Fruit fly (Drosophila melanogaster) whole organism, pupa: ENCODE data around the gene Sec10.

Experiments used
- CG10348 ChIP-seq: fragments of 200-800 bp; sonication (Bioruptor generic); IDR thresholded peaks from 2 replicates; pipeline ENCODE4 v1.3.6; 2022; ENCODE audit warnings: missing biosample characterization, missing genetic modification characterization
- CG12605 ChIP-seq: fragments of 200-800 bp; sonication (Bioruptor generic); IDR thresholded peaks from 2 replicates; pipeline ENCODE4 v1.3.6; 2022; ENCODE audit warnings: missing biosample characterization, missing genetic modification characterization
- CG13204 ChIP-seq: fragments of 200-800 bp; sonication (Bioruptor generic); optimal IDR thresholded peaks from 2 replicates; lab custom pipeline; 2018; ENCODE audit warnings: missing biosample characterization, mild to moderate bottlenecking, missing genetic modification characterization, moderate library complexity
- CG14655 ChIP-seq: fragments of 200-800 bp; sonication (Bioruptor generic); optimal IDR thresholded peaks from 3 replicates; lab custom pipeline; 2017; ENCODE audit warnings: mild to moderate bottlenecking, missing biosample characterization, missing genetic modification reagents, missing genetic modification characterization
- CG15710 ChIP-seq: fragments of 200-800 bp; sonication (Bioruptor generic); optimal IDR thresholded peaks from 2 replicates; lab custom pipeline; 2018; ENCODE audit warnings: missing biosample characterization, mild to moderate bottlenecking, missing genetic modification characterization, moderate library complexity
- CG17806 ChIP-seq: fragments of 200-800 bp; sonication (Bioruptor generic); optimal IDR thresholded peaks from 2 replicates; lab custom pipeline; 2018; ENCODE audit warnings: missing biosample characterization, mild to moderate bottlenecking, missing genetic modification characterization, moderate library complexity
- CG32121 ChIP-seq: fragments of 200-800 bp; sonication (Bioruptor generic); IDR thresholded peaks from 2 replicates; pipeline ENCODE4 v1.3.6; 2022; ENCODE audit warnings: missing biosample characterization, missing genetic modification characterization
- CG34367 ChIP-seq: fragments of 200-800 bp; sonication (Bioruptor generic); optimal IDR thresholded peaks from 2 replicates; lab custom pipeline; 2018; ENCODE audit warnings: missing biosample characterization, mild to moderate bottlenecking, missing genetic modification characterization
- CG4496 ChIP-seq: fragments of 200-800 bp; sonication (Bioruptor generic); IDR thresholded peaks from 3 replicates; pipeline ENCODE4 v1.3.6; 2022; ENCODE audit warnings: missing biosample characterization, missing genetic modification characterization
- CG8159 ChIP-seq: fragments of 200-800 bp; sonication (Bioruptor generic); optimal IDR thresholded peaks from 3 replicates; lab custom pipeline; 2018; ENCODE audit warnings: missing biosample characterization, mild to moderate bottlenecking, missing genetic modification characterization, moderate library complexity
- CG8301 ChIP-seq: fragments of 200-800 bp; sonication (Bioruptor generic); optimal IDR thresholded peaks from 2 replicates; lab custom pipeline; 2018; ENCODE audit warnings: missing biosample characterization, mild to moderate bottlenecking, missing genetic modification characterization
- CG9948 ChIP-seq: fragments of 200-800 bp; sonication (Bioruptor generic); optimal IDR thresholded peaks from 2 replicates; lab custom pipeline; 2018; ENCODE audit warnings: missing biosample characterization, mild to moderate bottlenecking, missing genetic modification characterization, moderate library complexity
- D1 ChIP-seq: fragments of 200-800 bp; sonication (Bioruptor generic); optimal IDR thresholded peaks from 2 replicates; lab custom pipeline; 2018; ENCODE audit warnings: missing biosample characterization, mild to moderate bottlenecking, missing genetic modification characterization, moderate library complexity
- EcR ChIP-seq: fragments of 200-800 bp; sonication (Bioruptor generic); optimal IDR thresholded peaks from 3 replicates; lab custom pipeline; 2019; ENCODE audit warnings: missing biosample characterization, missing genetic modification characterization, mild to moderate bottlenecking, moderate library complexity, missing genetic modification reagents
- Ets98B ChIP-seq: fragments of 200-800 bp; sonication (Bioruptor generic); IDR thresholded peaks from 2 replicates; pipeline ENCODE4 v1.3.6; 2022; ENCODE audit warnings: missing biosample characterization, missing genetic modification characterization
- Pif1A ChIP-seq: fragments of 200-800 bp; sonication (Bioruptor generic); optimal IDR thresholded peaks from 3 replicates; lab custom pipeline; 2016; ENCODE audit warnings: missing biosample characterization, missing genetic modification characterization
- Pif1B ChIP-seq: fragments of 200-800 bp; sonication (Bioruptor generic); optimal IDR thresholded peaks from 3 replicates; lab custom pipeline; 2016; ENCODE audit warnings: missing biosample characterization, missing genetic modification characterization
- Snoo ChIP-seq: fragments of 200-800 bp; sonication (Bioruptor generic); optimal IDR thresholded peaks from 3 replicates; lab custom pipeline; 2017; ENCODE audit warnings: missing biosample characterization, mild to moderate bottlenecking, missing genetic modification characterization, inconsistent platforms
- fd96Ca ChIP-seq: fragments of 200-800 bp; sonication (Bioruptor generic); IDR thresholded peaks from 3 replicates; pipeline ENCODE4 v1.3.6; 2022; ENCODE audit warnings: missing biosample characterization, missing genetic modification characterization
- gl ChIP-seq: fragments of 200-800 bp; sonication (Bioruptor generic); optimal IDR thresholded peaks from 2 replicates; lab custom pipeline; 2018; ENCODE audit warnings: missing biosample characterization, mild to moderate bottlenecking, missing genetic modification characterization
- rn ChIP-seq: fragments of 200-800 bp; sonication (Bioruptor generic); IDR thresholded peaks from 2 replicates; pipeline ENCODE4 v1.3.6; 2022; ENCODE audit warnings: missing biosample characterization, missing genetic modification characterization

Gene Sec10

dm6 chr3R:24163556-24164022 is 29.0 kb downstream of the Sec10 start, which contains the start of gene Apc2:
Gene Apc2 (plus strand): TSS chr3R:24163966.
- TF ChIP-seq gl (tag; lab: Kevin White, UChicago) (no peak), CG9948 (tag; lab: Kevin White, UChicago) (peak; percentile 10), D1 (no peak), CG12605 (GFP tag; lab: Robert Waterston, UW) (peak; percentile 51; the same call in 1 of the 2 replicates), CG32121 (GFP tag; lab: Robert Waterston, UW) (peak; percentile 66), fd96Ca (GFP tag; lab: Robert Waterston, UW) (no peak), rn (GFP tag; lab: Robert Waterston, UW) (no peak), CG13204 (GFP tag; lab: Kevin White, UChicago) (no peak), CG8301 (tag; lab: Kevin White, UChicago) (peak; percentile 46), CG4496 (GFP tag; lab: Robert Waterston, UW) (peak; percentile 63; the same call in 1 of the 3 replicates), CG14655 (no peak), Pif1B (no peak), Snoo (tag; lab: Kevin White, UChicago) (peak; percentile 48), EcR (GFP tag; lab: Kevin White, UChicago) (peak; percentile 3), Ets98B (GFP tag; lab: Robert Waterston, UW) (peak; percentile 56), CG8159 (peak; percentile 60), CG17806 (tag; lab: Kevin White, UChicago) (peak; percentile 22), CG34367 (tag; lab: Kevin White, UChicago) (peak; percentile 18), CG15710 (peak; percentile 49), CG10348 (GFP tag; lab: Robert Waterston, UW) (no peak), Pif1A (GFP tag; lab: Kevin White, UChicago) (no peak)

- TF ChIP-seq CG12605 (GFP tag; lab: Robert Waterston, UW) (no peak), CG15710 (peak; percentile 3), CG4496 (GFP tag; lab: Robert Waterston, UW) (peak; percentile 39; the same call in 1 of the 3 replicates)
Observed at dm6 chr3R:24169362-24169761, 34.7 kb downstream of the Sec10 start, which contains the start of gene CG5510. Gene CG5510 (minus strand): TSS chr3R:24169562.

dm6 chr3R:24172379-24172778 is 37.7 kb downstream of the Sec10 start, which contains the start of gene CG13606:
Gene CG13606 (plus strand): TSS chr3R:24172628.
- TF ChIP-seq CG4496 (GFP tag; lab: Robert Waterston, UW) (peak; percentile 11; the same call in 1 of the 3 replicates), CG13204 (GFP tag; lab: Kevin White, UChicago) (no peak)

- no peak for TF ChIP-seq CG15710
- TF ChIP-seq rn (GFP tag; lab: Robert Waterston, UW), result no peak
- no peak for TF ChIP-seq CG34367 (tag; lab: Kevin White, UChicago)
- TF ChIP-seq fd96Ca (GFP tag; lab: Robert Waterston, UW), result no peak
- TF ChIP-seq Ets98B (GFP tag; lab: Robert Waterston, UW), result no peak
- no peak for TF ChIP-seq CG32121 (GFP tag; lab: Robert Waterston, UW)
- TF ChIP-seq Pif1B, result no peak
- TF ChIP-seq CG14655, result no peak
- no peak for TF ChIP-seq D1
- no peak for TF ChIP-seq CG9948 (tag; lab: Kevin White, UChicago)
- TF ChIP-seq gl (tag; lab: Kevin White, UChicago), result no peak
- no peak for TF ChIP-seq CG13204 (GFP tag; lab: Kevin White, UChicago)
- no peak for TF ChIP-seq CG12605 (GFP tag; lab: Robert Waterston, UW)
- no peak for TF ChIP-seq CG8159
- TF ChIP-seq EcR (GFP tag; lab: Kevin White, UChicago), result no peak
- TF ChIP-seq Snoo (tag; lab: Kevin White, UChicago), result no peak
- no peak for TF ChIP-seq Pif1A (GFP tag; lab: Kevin White, UChicago)
- no peak for TF ChIP-seq CG8301 (tag; lab: Kevin White, UChicago)
- no peak for TF ChIP-seq CG10348 (GFP tag; lab: Robert Waterston, UW)
- TF ChIP-seq CG4496 (GFP tag; lab: Robert Waterston, UW), result no peak
Observed at dm6 chr3R:24186188-24186587, 51.6 kb downstream of the Sec10 start, which contains the start of gene mora. Gene mora (plus strand): TSS chr3R:24186359.
